Worm (Caenorhabditis elegans): ENCODE data around the gene cas-1.

cas-1 gene

DNA sequence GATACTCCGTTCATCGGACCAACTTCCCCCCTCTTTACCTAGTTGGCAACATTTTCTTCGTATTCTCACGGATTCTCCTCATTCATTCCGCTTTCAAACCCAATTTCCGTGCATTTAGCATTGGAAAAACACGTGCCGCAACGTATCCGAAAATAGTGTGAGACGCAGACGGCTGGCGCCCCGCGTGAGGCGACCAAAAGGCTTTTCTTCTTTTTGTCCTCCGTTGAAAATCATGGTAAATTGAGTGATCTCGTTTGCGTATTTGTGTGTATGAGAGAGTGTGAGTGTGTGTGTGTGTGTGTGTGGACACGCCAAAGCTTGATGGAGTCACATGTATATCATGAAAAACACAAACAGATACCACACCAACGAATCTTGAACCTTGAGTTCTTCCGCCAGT, 16.6 kb downstream of the cas-1 start (continued):
- peak; percentile 95 for TF ChIP-seq fkh-10 (GFP tag; optimal IDR thresholded peaks at IDR 0.05)
- TF ChIP-seq dpl-1 (GFP tag; optimal IDR thresholded peaks at IDR 0.05): peak; percentile 48
- TF ChIP-seq nhr-10 (tag; optimal IDR thresholded peaks at IDR 0.05): peak; percentile 63
- peak; percentile 41; the same call in 1 of the 2 replicates for TF ChIP-seq lin-38 (GFP tag; IDR thresholded peaks at IDR 0.05)
- peak; percentile 73; the same call in 1 of the 2 replicates for TF ChIP-seq nhr-42 (GFP tag; IDR thresholded peaks at IDR 0.05)
- no peak for TF ChIP-seq F10B5.3 (tag; optimal IDR thresholded peaks at IDR 0.05)
- peak; percentile 13 for TF ChIP-seq egl-27 (tag; optimal IDR thresholded peaks at IDR 0.05)
- no peak for TF ChIP-seq lin-39 (tag; optimal IDR thresholded peaks at IDR 0.05)
- TF ChIP-seq madf-5 (GFP tag; IDR thresholded peaks at IDR 0.05): no peak
- TF ChIP-seq pha-4 (GFP tag; IDR thresholded peaks at IDR 0.05): peak; percentile 63
- TF ChIP-seq pha-4 (tag; optimal IDR thresholded peaks at IDR 0.05): peak; percentile 56
- TF ChIP-seq snpc-1.2 (GFP tag; IDR thresholded peaks at IDR 0.05): no peak
- TF ChIP-seq ctbp-1 (GFP tag; IDR thresholded peaks at IDR 0.05): peak; percentile 95
- TF ChIP-seq mxl-2 (GFP tag; conservative IDR thresholded peaks at IDR 0.05): peak; percentile 84
- TF ChIP-seq T20F7.1 (GFP tag; optimal IDR thresholded peaks at IDR 0.05): peak; percentile 83
- no peak for TF ChIP-seq ZK337.2 (GFP tag; IDR thresholded peaks at IDR 0.05)
- TF ChIP-seq Y5F2A.4 (GFP tag; optimal IDR thresholded peaks at IDR 0.05): no peak
- no peak for TF ChIP-seq F44E2.7 (GFP tag; IDR thresholded peaks at IDR 0.05)
- TF ChIP-seq nhr-6 (tag; optimal IDR thresholded peaks at IDR 0.05): no peak
- no peak for TF ChIP-seq sdz-12 (GFP tag; optimal IDR thresholded peaks at IDR 0.05)
- TF ChIP-seq nhr-48 (tag; optimal IDR thresholded peaks at IDR 0.05): peak; percentile 81
- TF ChIP-seq zip-11 (GFP tag; IDR thresholded peaks at IDR 0.05): no peak
- no peak for TF ChIP-seq Y105C5A.15 (GFP tag; IDR thresholded peaks at IDR 0.05)
- no peak for TF ChIP-seq madf-9 (GFP tag; conservative IDR thresholded peaks at IDR 0.05)
- TF ChIP-seq ama-1 (optimal IDR thresholded peaks at IDR 0.05): peak; percentile 37
- TF ChIP-seq arid-1 (GFP tag; conservative IDR thresholded peaks at IDR 0.05): 0 out of 2 replicates have a peak, but pooled peaks have one; percentile 42
- peak; percentile 2 for TF ChIP-seq nhr-25 (tag; optimal IDR thresholded peaks at IDR 0.05; ENCODE audit: borderline replicate concordance, insufficient read depth)
- TF ChIP-seq T26A8.4 (GFP tag; IDR thresholded peaks at IDR 0.05): peak; percentile 55; the same call in 1 of the 2 replicates
- 0 out of 2 replicates have a peak, but pooled peaks have one; percentile 40 for TF ChIP-seq vab-7 (GFP tag; IDR thresholded peaks at IDR 0.05)
- TF ChIP-seq aha-1 (tag): peak; percentile 100
- peak; percentile 73 for TF ChIP-seq nhr-102 (tag; optimal IDR thresholded peaks at IDR 0.05)
- peak; percentile 32 for TF ChIP-seq zip-2 (tag; optimal IDR thresholded peaks at IDR 0.05)
- TF ChIP-seq set-16 (GFP tag; IDR thresholded peaks at IDR 0.05): peak; percentile 67; the same call in 1 of the 2 replicates
- no peak for TF ChIP-seq daf-12 (tag; optimal IDR thresholded peaks at IDR 0.05)
- no peak for TF ChIP-seq lim-7 (GFP tag; IDR thresholded peaks at IDR 0.05)
- TF ChIP-seq ceh-62 (tag; optimal IDR thresholded peaks at IDR 0.05): no peak
- no peak for TF ChIP-seq snpc-4 (tag; optimal IDR thresholded peaks at IDR 0.05)
- no peak for TF ChIP-seq spr-3 (GFP tag; optimal IDR thresholded peaks at IDR 0.05)
- peak; percentile 42 for TF ChIP-seq duxl-1 (tag; optimal IDR thresholded peaks at IDR 0.05; ENCODE audit: poor library complexity)
- TF ChIP-seq hlh-11 (tag; optimal IDR thresholded peaks at IDR 0.05): peak; percentile 99
- peak; percentile 52 for TF ChIP-seq mes-2 (tag; optimal IDR thresholded peaks at IDR 0.05; ENCODE audit: poor library complexity, severe bottlenecking)
- peak; percentile 84 for TF ChIP-seq ceh-20 (GFP tag; IDR thresholded peaks at IDR 0.05)
- peak; percentile 90 for TF ChIP-seq hmg-1.1 (GFP tag; IDR thresholded peaks at IDR 0.05)
- peak; percentile 97 for TF ChIP-seq mxl-3 (GFP tag; optimal IDR thresholded peaks at IDR 0.05)
- peak; percentile 81 for TF ChIP-seq nhr-77 (tag; optimal IDR thresholded peaks at IDR 0.05)
- no peak for TF ChIP-seq fos-1 (tag; optimal IDR thresholded peaks at IDR 0.05)
- TF ChIP-seq rbr-2 (tag; optimal IDR thresholded peaks at IDR 0.05): peak; percentile 91
- peak; percentile 7 for TF ChIP-seq ztf-7 (tag; optimal IDR thresholded peaks at IDR 0.05)
- no peak for TF ChIP-seq attf-4 (tag; optimal IDR thresholded peaks at IDR 0.05)
- no peak for TF ChIP-seq unc-130 (GFP tag; optimal IDR thresholded peaks at IDR 0.05)
- no peak for TF ChIP-seq nhr-111 (GFP tag; optimal IDR thresholded peaks at IDR 0.05)
- TF ChIP-seq ceh-28 (tag; optimal IDR thresholded peaks at IDR 0.05): no peak
